Fruit fly (Drosophila melanogaster): ENCODE results near the gene CG3123.

dm6 chr2L:2855204-2855768 is 30.0 kb upstream of the CG3123 start:
- TF ChIP-seq CG8478 (optimal IDR thresholded peaks at IDR 0.05) (no peak), CTCF (optimal IDR thresholded peaks at IDR 0.05) (peak in 1 of 2 experiments; percentile 57)

All from S2 (cell line).